Fruit fly (Drosophila melanogaster) whole organism, pupa: ENCODE measurements around the gene Fit1.

Source experiments
- CG12605 ChIP-seq: fragments of 200-800 bp; sonication (Bioruptor generic); IDR thresholded peaks from 2 replicates; pipeline ENCODE4 v1.3.6; 2022; ENCODE audit warnings: missing biosample characterization, missing genetic modification characterization
- CG13204 ChIP-seq: fragments of 200-800 bp; sonication (Bioruptor generic); optimal IDR thresholded peaks from 2 replicates; lab custom pipeline; 2018; ENCODE audit warnings: missing biosample characterization, mild to moderate bottlenecking, missing genetic modification characterization, moderate library complexity
- CG15710 ChIP-seq: fragments of 200-800 bp; sonication (Bioruptor generic); optimal IDR thresholded peaks from 2 replicates; lab custom pipeline; 2018; ENCODE audit warnings: missing biosample characterization, mild to moderate bottlenecking, missing genetic modification characterization, moderate library complexity
- CG4496 ChIP-seq: fragments of 200-800 bp; sonication (Bioruptor generic); IDR thresholded peaks from 3 replicates; pipeline ENCODE4 v1.3.6; 2022; ENCODE audit warnings: missing biosample characterization, missing genetic modification characterization
- CG8159 ChIP-seq: fragments of 200-800 bp; sonication (Bioruptor generic); optimal IDR thresholded peaks from 3 replicates; lab custom pipeline; 2018; ENCODE audit warnings: missing biosample characterization, mild to moderate bottlenecking, missing genetic modification characterization, moderate library complexity
- CG9948 ChIP-seq: fragments of 200-800 bp; sonication (Bioruptor generic); optimal IDR thresholded peaks from 2 replicates; lab custom pipeline; 2018; ENCODE audit warnings: missing biosample characterization, mild to moderate bottlenecking, missing genetic modification characterization, moderate library complexity
- EcR ChIP-seq: fragments of 200-800 bp; sonication (Bioruptor generic); optimal IDR thresholded peaks from 3 replicates; lab custom pipeline; 2019; ENCODE audit warnings: missing biosample characterization, missing genetic modification characterization, mild to moderate bottlenecking, moderate library complexity, missing genetic modification reagents
- Pif1A ChIP-seq: fragments of 200-800 bp; sonication (Bioruptor generic); optimal IDR thresholded peaks from 3 replicates; lab custom pipeline; 2016; ENCODE audit warnings: missing biosample characterization, missing genetic modification characterization
- fd96Ca ChIP-seq: fragments of 200-800 bp; sonication (Bioruptor generic); IDR thresholded peaks from 3 replicates; pipeline ENCODE4 v1.3.6; 2022; ENCODE audit warnings: missing biosample characterization, missing genetic modification characterization
- gl ChIP-seq: fragments of 200-800 bp; sonication (Bioruptor generic); optimal IDR thresholded peaks from 2 replicates; lab custom pipeline; 2018; ENCODE audit warnings: missing biosample characterization, mild to moderate bottlenecking, missing genetic modification characterization
- rn ChIP-seq: fragments of 200-800 bp; sonication (Bioruptor generic); IDR thresholded peaks from 2 replicates; pipeline ENCODE4 v1.3.6; 2022; ENCODE audit warnings: missing biosample characterization, missing genetic modification characterization

dm6 chr3L:4132585-4132984 is 29.2 kb downstream of the Fit1 start:
- TF ChIP-seq gl (tag; lab: Kevin White, UChicago) (no peak), CG4496 (GFP tag; lab: Robert Waterston, UW) (no peak), CG12605 (no peak), CG9948 (tag; lab: Kevin White, UChicago) (no peak), CG13204 (no peak), CG8159 (tag; lab: Kevin White, UChicago) (no peak), Pif1A (GFP tag; lab: Kevin White, UChicago) (no peak), CG15710 (tag; lab: Kevin White, UChicago) (no peak), fd96Ca (GFP tag; lab: Robert Waterston, UW) (no peak), EcR (GFP tag; lab: Kevin White, UChicago) (no peak), rn (GFP tag; lab: Robert Waterston, UW) (no peak)
